Worm (Caenorhabditis elegans) whole organism, midembryonic: ENCODE measurements around the gene lipl-7.
A peak's percentile ranks its signal among the peaks of the same experiment; 100 is the strongest.

Source experiments
- T22C8.4 ChIP-seq: fragments of 200-800 bp; sonication (Bioruptor generic); IDR thresholded peaks from 2 replicates; pipeline ENCODE4 v1.3.6; 2022; ENCODE audit warnings: missing genetic modification characterization, missing compliant biosample characterization
- cog-1 ChIP-seq: sonication (generic microtip); optimal IDR thresholded peaks from 2 replicates; lab custom pipeline; 2016; ENCODE audit warnings: missing genetic modification characterization, missing compliant biosample characterization
- flt-1 ChIP-seq: fragments of 200-800 bp; sonication (Bioruptor generic); IDR thresholded peaks from 2 replicates; pipeline ENCODE4 v1.3.6; 2022; ENCODE audit warnings: missing genetic modification characterization, missing compliant biosample characterization
- klf-2 ChIP-seq: fragments of 200-800 bp; sonication (Bioruptor generic); conservative IDR thresholded peaks from 2 replicates; pipeline ENCODE4 v1.3.6; 2022; ENCODE audit warnings: missing genetic modification reagents, missing genetic modification characterization, missing compliant biosample characterization
- med-1 ChIP-seq: sonication (generic microtip); optimal IDR thresholded peaks from 2 replicates; lab custom pipeline; 2017; ENCODE audit warnings: missing genetic modification characterization, mild to moderate bottlenecking, missing compliant biosample characterization, antibody characterized with exemption, missing genetic modification reagents; ENCODE audit not compliant: insufficient read depth
- ref-1 ChIP-seq: fragments of 200-800 bp; sonication (Bioruptor generic); conservative IDR thresholded peaks from 2 replicates; pipeline ENCODE4 v1.3.6; 2022; ENCODE audit warnings: missing genetic modification reagents, missing genetic modification characterization, missing compliant biosample characterization
- tab-1 ChIP-seq: fragments of 200-800 bp; sonication (Bioruptor generic); IDR thresholded peaks from 2 replicates; pipeline ENCODE4 v1.3.6; 2022; ENCODE audit warnings: missing genetic modification characterization, missing compliant biosample characterization
- ztf-23 ChIP-seq: fragments of 200-800 bp; sonication (Bioruptor generic); IDR thresholded peaks from 2 replicates; pipeline ENCODE4 v1.3.6; 2022; ENCODE audit warnings: missing genetic modification reagents, missing genetic modification characterization, missing compliant biosample characterization
- ztf-29 ChIP-seq: fragments of 200-800 bp; sonication (Bioruptor generic); IDR thresholded peaks from 2 replicates; pipeline ENCODE4 v1.3.6; 2022; ENCODE audit warnings: missing genetic modification reagents, missing genetic modification characterization, missing compliant biosample characterization

lipl-7 gene

DNA sequence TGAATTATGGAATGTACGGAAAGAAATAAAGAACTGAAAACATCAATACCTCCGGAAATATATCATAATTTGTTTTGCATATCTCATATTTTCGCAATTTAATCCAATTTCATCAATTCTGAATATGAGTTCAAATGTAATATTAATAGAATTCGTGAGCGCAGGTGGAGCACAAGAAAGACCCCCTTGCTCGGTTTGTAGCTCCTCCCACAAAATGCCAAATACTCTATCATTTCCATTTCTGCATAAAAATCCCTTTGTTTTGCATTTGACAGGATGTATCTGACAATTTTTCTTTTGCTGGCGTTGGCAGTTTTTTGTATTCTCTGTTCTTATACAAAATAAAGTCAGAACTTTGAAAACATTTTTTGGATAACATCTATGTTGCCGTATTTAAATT lies 33.4 kb upstream of the lipl-7 start:
- TF ChIP-seq flt-1 (no peak), ztf-29 (GFP tag; lab: Robert Waterston, UW) (no peak), cog-1 (tag; lab: Kevin White, UChicago) (no peak)

- TF ChIP-seq ztf-29 (GFP tag; lab: Robert Waterston, UW) (no peak), klf-2 (GFP tag; lab: Robert Waterston, UW) (no peak), tab-1 (no peak), ztf-23 (no peak), flt-1 (no peak), ref-1 (GFP tag; lab: Robert Waterston, UW) (no peak)
These were observed 32.2 kb upstream of the lipl-7 start, which contains the start of gene Y43C5A.3 for ce11 chrIV:10273781-10274313. TSS of gene Y43C5A.3 (plus strand) at chrIV:10274036.

ce11 chrIV:10273360-10273759 lies 31.7 kb upstream of the lipl-7 start:
- TF ChIP-seq cog-1 (tag; lab: Kevin White, UChicago) (no peak), T22C8.4 (GFP tag; lab: Robert Waterston, UW) (no peak), med-1 (GFP tag; lab: Kevin White, UChicago) (no peak), flt-1 (no peak), ztf-29 (GFP tag; lab: Robert Waterston, UW) (no peak), klf-2 (GFP tag; lab: Robert Waterston, UW) (no peak)

DNA sequence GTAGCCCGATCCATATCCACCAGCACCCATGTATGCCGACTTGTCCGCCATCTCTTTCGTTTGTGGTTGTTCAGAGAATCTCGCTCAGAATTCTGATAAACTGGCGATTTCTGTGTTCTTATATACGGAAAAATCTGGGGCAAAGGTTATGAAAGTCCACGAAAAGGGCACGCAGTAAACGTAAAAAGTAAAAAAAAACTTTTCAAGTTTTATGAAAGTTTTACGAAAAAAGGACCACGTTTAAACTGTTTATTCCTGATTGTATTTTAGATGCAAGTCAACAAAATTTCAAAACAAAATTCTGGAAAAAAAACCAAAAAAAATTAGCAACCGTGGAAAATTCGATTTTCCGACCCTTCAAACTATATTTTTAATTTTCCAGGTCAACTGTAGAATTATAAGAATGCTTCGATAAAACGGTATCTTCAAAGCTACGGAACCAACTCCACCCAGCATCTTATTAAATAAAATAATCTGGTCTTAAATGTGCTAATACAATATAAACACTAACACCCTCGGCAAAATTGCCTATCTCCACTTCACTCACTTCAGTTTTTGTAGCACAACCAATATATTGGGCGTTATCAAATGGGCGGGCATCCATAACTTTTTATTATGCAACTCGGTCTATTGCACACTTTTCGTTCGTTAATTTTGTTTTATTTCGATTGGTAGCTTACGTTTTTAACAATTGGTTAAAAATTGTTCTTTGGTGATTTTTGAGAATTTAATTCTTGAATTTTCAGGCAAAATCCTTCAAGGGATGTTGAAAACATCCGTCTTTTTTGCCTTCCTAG lies 27.7 kb upstream of the lipl-7 start, which contains the start of the genes nspd-7 and Y43C5A.2:
Gene nspd-7 (minus strand): TSS at position 51 of the 797 bp plus-strand sequence.
Gene Y43C5A.2 (plus strand): TSS at position 747 of the 797 bp plus-strand sequence.
- no peak for TF ChIP-seq ztf-23
- TF ChIP-seq klf-2 (GFP tag; lab: Robert Waterston, UW), result no peak
- no peak for TF ChIP-seq ztf-29 (GFP tag; lab: Robert Waterston, UW)
- no peak for TF ChIP-seq ref-1 (GFP tag; lab: Robert Waterston, UW)
- no peak for TF ChIP-seq flt-1
- TF ChIP-seq med-1 (GFP tag; lab: Kevin White, UChicago), result no peak

ce11 chrIV:10262882-10263281 lies 21.3 kb upstream of the lipl-7 start:
- TF ChIP-seq tab-1, result 0 out of 2 replicates have a peak, but pooled peaks have one; percentile 5
- 0 out of 2 replicates have a peak, but pooled peaks have one; percentile 25 for TF ChIP-seq klf-2 (GFP tag; lab: Robert Waterston, UW)

DNA sequence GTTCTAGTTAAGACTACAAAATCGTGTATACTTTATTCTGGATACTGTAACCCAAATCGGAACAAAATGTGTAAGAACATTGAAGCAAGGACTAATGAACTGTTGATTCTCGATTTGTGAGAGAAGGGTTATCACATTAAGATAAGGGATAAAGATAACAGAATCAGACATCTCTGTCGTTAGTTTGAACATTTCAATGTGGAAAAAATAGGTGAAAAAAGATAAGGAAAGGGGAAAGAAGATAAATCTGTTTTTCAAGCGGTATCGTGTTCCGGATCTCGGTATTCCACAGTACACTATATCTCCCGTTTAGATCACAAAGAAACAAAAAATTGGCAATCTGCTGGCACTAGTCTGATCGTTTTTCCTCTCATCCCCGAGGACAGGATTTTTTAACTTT lies 19.4 kb upstream of the lipl-7 start:
- no peak for TF ChIP-seq cog-1 (tag; lab: Kevin White, UChicago)
- TF ChIP-seq ztf-29 (GFP tag; lab: Robert Waterston, UW), result no peak
- no peak for TF ChIP-seq T22C8.4 (GFP tag; lab: Robert Waterston, UW)
- no peak for TF ChIP-seq klf-2 (GFP tag; lab: Robert Waterston, UW)
- TF ChIP-seq ref-1 (GFP tag; lab: Robert Waterston, UW), result no peak
- TF ChIP-seq med-1 (GFP tag; lab: Kevin White, UChicago), result no peak
- TF ChIP-seq ztf-23, result no peak
- TF ChIP-seq tab-1, result no peak
- no peak for TF ChIP-seq flt-1

DNA sequence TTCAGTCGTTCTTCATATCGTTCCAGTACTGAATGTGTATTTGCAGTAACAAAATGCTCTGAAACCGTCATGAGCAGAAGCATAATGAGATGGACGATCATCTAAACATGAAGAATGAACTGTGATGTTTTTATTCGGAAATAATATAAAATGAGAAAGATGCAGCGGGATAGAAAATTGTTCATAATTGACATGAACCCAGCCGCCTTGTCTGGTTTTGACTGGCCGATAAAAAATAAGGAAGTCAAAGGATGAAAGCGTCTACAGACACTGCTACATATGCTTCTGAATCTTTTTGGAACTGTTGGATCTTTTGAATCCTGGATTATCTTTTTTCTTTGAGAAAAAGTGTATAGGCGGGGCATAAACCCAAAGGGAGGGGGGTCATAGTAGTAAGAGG lies 17.9 kb upstream of the lipl-7 start, which contains the start of gene F01G10.9:
Gene F01G10.9 (minus strand): TSS at position 101 of the 400 bp plus-strand sequence.
- no peak for TF ChIP-seq klf-2 (GFP tag; lab: Robert Waterston, UW)

- TF ChIP-seq med-1 (GFP tag; lab: Kevin White, UChicago) (no peak), klf-2 (GFP tag; lab: Robert Waterston, UW) (no peak), tab-1 (no peak), cog-1 (tag; lab: Kevin White, UChicago) (no peak), T22C8.4 (GFP tag; lab: Robert Waterston, UW) (no peak), ztf-29 (GFP tag; lab: Robert Waterston, UW) (no peak), flt-1 (no peak), ztf-23 (no peak), ref-1 (GFP tag; lab: Robert Waterston, UW) (no peak)
These were observed 11.4 kb upstream of the lipl-7 start for ce11 chrIV:10252886-10253639.

DNA sequence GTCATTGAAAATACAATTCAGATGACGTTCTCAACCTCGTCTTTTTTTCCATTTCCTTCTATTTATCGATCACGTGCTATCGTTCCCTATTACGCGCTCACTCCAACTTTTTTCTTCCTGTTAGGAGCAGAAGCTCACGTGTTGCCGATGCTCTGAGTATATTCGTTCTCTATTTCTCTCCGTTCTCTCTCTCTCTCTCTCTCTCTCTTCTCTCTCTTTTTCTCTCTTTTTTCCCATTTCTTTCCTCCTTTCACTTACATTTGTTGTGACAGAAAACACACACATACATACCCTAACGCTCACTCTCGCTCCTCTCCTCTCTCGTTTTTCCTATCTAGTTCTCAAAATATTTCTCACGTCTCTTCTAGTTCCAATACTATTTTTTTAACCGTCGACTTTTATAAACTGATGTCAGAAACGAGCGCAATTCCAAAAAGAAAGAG lies 10.7 kb upstream of the lipl-7 start:
- TF ChIP-seq ref-1 (GFP tag; lab: Robert Waterston, UW) (no peak), ztf-29 (GFP tag; lab: Robert Waterston, UW) (no peak), klf-2 (GFP tag; lab: Robert Waterston, UW) (no peak), ztf-23 (no peak), med-1 (GFP tag; lab: Kevin White, UChicago) (no peak), cog-1 (tag; lab: Kevin White, UChicago) (peak; percentile 36), tab-1 (no peak)

ce11 chrIV:10251764-10252163 lies 10.1 kb upstream of the lipl-7 start:
- TF ChIP-seq T22C8.4 (GFP tag; lab: Robert Waterston, UW) (peak; percentile 19; the same call in 1 of the 2 replicates), tab-1 (no peak)
